Worm (Caenorhabditis elegans) whole organism, L2 larva: ENCODE data around the gene lips-7.
A peak's percentile ranks its signal among the peaks of the same experiment; 100 is the strongest.

Experiments used
- C34F6.9 ChIP-seq: fragments of 150-350 bp; optimal IDR thresholded peaks from 2 replicates; lab custom pipeline; 2014; ENCODE audit warnings: missing biosample characterization, missing genetic modification characterization
- F13H6.1 ChIP-seq: sonication (generic microtip); optimal IDR thresholded peaks from 2 replicates; lab custom pipeline; 2016; ENCODE audit warnings: missing genetic modification characterization, missing compliant biosample characterization
- R02D3.7 ChIP-seq: fragments of 150-350 bp; optimal IDR thresholded peaks from 2 replicates; lab custom pipeline; 2014; ENCODE audit warnings: missing biosample characterization, missing genetic modification characterization
- ZK546.5 ChIP-seq: sonication (generic microtip); optimal IDR thresholded peaks from 2 replicates; lab custom pipeline; 2017; ENCODE audit warnings: missing biosample characterization, missing genetic modification characterization
- alr-1 ChIP-seq: fragments of 150-350 bp; optimal IDR thresholded peaks from 2 replicates; lab custom pipeline; 2014; ENCODE audit warnings: missing biosample characterization, missing genetic modification characterization
- aly-2 ChIP-seq: fragments of 150-350 bp; optimal IDR thresholded peaks from 2 replicates; lab custom pipeline; 2014; ENCODE audit warnings: missing biosample characterization, missing genetic modification characterization
- ceh-16 ChIP-seq: fragments of 150-350 bp; optimal IDR thresholded peaks from 2 replicates; lab custom pipeline; 2014; ENCODE audit warnings: missing biosample characterization, missing genetic modification characterization
- ceh-82 ChIP-seq: fragments of 150-350 bp; optimal IDR thresholded peaks from 2 replicates; lab custom pipeline; 2014; ENCODE audit warnings: missing biosample characterization, missing genetic modification characterization
- crh-2 ChIP-seq: sonication (generic microtip); optimal IDR thresholded peaks from 2 replicates; lab custom pipeline; 2017; ENCODE audit warnings: missing biosample characterization, missing genetic modification characterization
- dmd-4 ChIP-seq: sonication (generic microtip); optimal IDR thresholded peaks from 2 replicates; lab custom pipeline; 2017; ENCODE audit warnings: missing biosample characterization, missing genetic modification characterization
- egl-27 ChIP-seq: sonication (generic microtip); optimal IDR thresholded peaks from 3 replicates; lab custom pipeline; 2017; ENCODE audit warnings: missing biosample characterization, missing genetic modification reagents, missing genetic modification characterization
- elt-1 ChIP-seq: fragments of 150-350 bp; optimal IDR thresholded peaks from 2 replicates; lab custom pipeline; 2014; ENCODE audit warnings: missing biosample characterization, missing genetic modification characterization
- elt-3 ChIP-seq: sonication (generic microtip); optimal IDR thresholded peaks from 2 replicates; lab custom pipeline; 2017; ENCODE audit warnings: missing biosample characterization, missing genetic modification characterization
- fos-1 ChIP-seq: fragments of 150-350 bp; optimal IDR thresholded peaks from 2 replicates; lab custom pipeline; 2014; ENCODE audit warnings: missing biosample characterization, missing genetic modification characterization
- gmeb-1 ChIP-seq: fragments of 150-350 bp; optimal IDR thresholded peaks from 2 replicates; lab custom pipeline; 2014; ENCODE audit warnings: missing biosample characterization, missing genetic modification characterization
- lin-13 ChIP-seq: fragments of 150-350 bp; optimal IDR thresholded peaks from 2 replicates; lab custom pipeline; 2014; ENCODE audit warnings: missing biosample characterization, missing genetic modification reagents, missing genetic modification characterization
- lin-39 ChIP-seq: fragments of 150-350 bp; optimal IDR thresholded peaks from 2 replicates; lab custom pipeline; 2014; ENCODE audit warnings: missing biosample characterization, missing genetic modification reagents, missing genetic modification characterization
- lsy-2 ChIP-seq, 2 experiments: fragments of 150-350 bp in 1 of 2; sonication (generic microtip) in 1 of 2; optimal IDR thresholded peaks; 2 replicates each; lab custom pipeline; 2014 to 2017; ENCODE audit warnings: missing biosample characterization in 2 of 2, missing genetic modification characterization in 2 of 2
- mab-5 ChIP-seq: fragments of 150-350 bp; optimal IDR thresholded peaks from 2 replicates; lab custom pipeline; 2014; ENCODE audit warnings: missing biosample characterization, missing genetic modification characterization
- mdl-1 ChIP-seq, 2 experiments: fragments of 150-350 bp in 1 of 2; sonication (generic microtip) in 1 of 2; optimal IDR thresholded peaks; 2 replicates each; lab custom pipeline; 2017; ENCODE audit warnings: missing biosample characterization in 2 of 2, missing genetic modification characterization in 2 of 2
- nhr-11 ChIP-seq: fragments of 150-350 bp; optimal IDR thresholded peaks from 2 replicates; lab custom pipeline; 2014; ENCODE audit warnings: missing biosample characterization, missing genetic modification characterization
- nhr-129 ChIP-seq: fragments of 150-350 bp; optimal IDR thresholded peaks from 2 replicates; lab custom pipeline; 2014; ENCODE audit warnings: missing biosample characterization, missing genetic modification characterization
- nhr-21 ChIP-seq: fragments of 150-350 bp; optimal IDR thresholded peaks from 2 replicates; lab custom pipeline; 2014; ENCODE audit warnings: missing biosample characterization, missing genetic modification characterization
- nhr-237 ChIP-seq: fragments of 150-350 bp; optimal IDR thresholded peaks from 2 replicates; lab custom pipeline; 2014; ENCODE audit warnings: missing biosample characterization, missing genetic modification characterization
- nhr-25 ChIP-seq: fragments of 150-350 bp; sonication (generic microtip); optimal IDR thresholded peaks from 3 replicates; lab custom pipeline; 2014; ENCODE audit warnings: missing biosample characterization, missing genetic modification characterization
- nhr-6 ChIP-seq: fragments of 150-350 bp; optimal IDR thresholded peaks from 2 replicates; lab custom pipeline; 2014; ENCODE audit warnings: missing biosample characterization, missing genetic modification characterization
- nhr-77 ChIP-seq: fragments of 150-350 bp; optimal IDR thresholded peaks from 2 replicates; lab custom pipeline; 2014; ENCODE audit warnings: missing biosample characterization, missing genetic modification characterization
- peb-1 ChIP-seq: fragments of 150-350 bp; optimal IDR thresholded peaks from 2 replicates; lab custom pipeline; 2014; ENCODE audit warnings: missing biosample characterization, missing genetic modification characterization
- sem-4 ChIP-seq: fragments of 150-350 bp; optimal IDR thresholded peaks from 2 replicates; lab custom pipeline; 2014; ENCODE audit warnings: missing biosample characterization, missing genetic modification reagents, missing genetic modification characterization
- skn-1 ChIP-seq: sonication (generic microtip); optimal IDR thresholded peaks from 2 replicates; lab custom pipeline; 2017; ENCODE audit warnings: missing biosample characterization, missing genetic modification characterization
- sma-3 ChIP-seq: sonication (generic microtip); optimal IDR thresholded peaks from 2 replicates; lab custom pipeline; 2016; ENCODE audit warnings: missing genetic modification reagents, missing genetic modification characterization, missing compliant biosample characterization
- sma-9 ChIP-seq, 2 experiments: fragments of 150-350 bp in 1 of 2; sonication (generic microtip) in 1 of 2; optimal IDR thresholded peaks; 2 replicates each; lab custom pipeline; 2014 to 2016; ENCODE audit warnings: missing genetic modification characterization in 2 of 2, mild to moderate bottlenecking in 1 of 2, missing biosample characterization in 1 of 2, missing compliant biosample characterization in 1 of 2, missing genetic modification reagents in 1 of 2, moderate library complexity in 1 of 2
- snpc-4 ChIP-seq: fragments of 150-350 bp; optimal IDR thresholded peaks from 2 replicates; lab custom pipeline; 2014; ENCODE audit warnings: missing biosample characterization, missing genetic modification characterization
- unc-39 ChIP-seq: fragments of 150-350 bp; optimal IDR thresholded peaks from 2 replicates; lab custom pipeline; 2014; ENCODE audit warnings: missing biosample characterization, missing genetic modification characterization
- unc-55 ChIP-seq: fragments of 150-350 bp; sonication (generic microtip); optimal IDR thresholded peaks from 3 replicates; lab custom pipeline; 2014; ENCODE audit warnings: missing biosample characterization, missing genetic modification reagents, missing genetic modification characterization
- unc-62 ChIP-seq: fragments of 150-350 bp; optimal IDR thresholded peaks from 2 replicates; lab custom pipeline; 2014; ENCODE audit warnings: missing biosample characterization, missing genetic modification reagents, missing genetic modification characterization
- zag-1 ChIP-seq: fragments of 150-350 bp; optimal IDR thresholded peaks from 2 replicates; lab custom pipeline; 2014; ENCODE audit warnings: missing biosample characterization, missing genetic modification characterization
- ztf-1 ChIP-seq: fragments of 200-800 bp; sonication (Bioruptor generic); conservative IDR thresholded peaks from 2 replicates; pipeline ENCODE4 v1.3.6; 2022; ENCODE audit warnings: missing genetic modification characterization, missing compliant biosample characterization
- ztf-11 ChIP-seq: sonication (generic microtip); optimal IDR thresholded peaks from 2 replicates; lab custom pipeline; 2017; ENCODE audit warnings: missing biosample characterization, missing genetic modification characterization
- ztf-4 ChIP-seq: fragments of 150-350 bp; optimal IDR thresholded peaks from 2 replicates; lab custom pipeline; 2014; ENCODE audit warnings: missing biosample characterization, missing genetic modification characterization

Gene lips-7

DNA sequence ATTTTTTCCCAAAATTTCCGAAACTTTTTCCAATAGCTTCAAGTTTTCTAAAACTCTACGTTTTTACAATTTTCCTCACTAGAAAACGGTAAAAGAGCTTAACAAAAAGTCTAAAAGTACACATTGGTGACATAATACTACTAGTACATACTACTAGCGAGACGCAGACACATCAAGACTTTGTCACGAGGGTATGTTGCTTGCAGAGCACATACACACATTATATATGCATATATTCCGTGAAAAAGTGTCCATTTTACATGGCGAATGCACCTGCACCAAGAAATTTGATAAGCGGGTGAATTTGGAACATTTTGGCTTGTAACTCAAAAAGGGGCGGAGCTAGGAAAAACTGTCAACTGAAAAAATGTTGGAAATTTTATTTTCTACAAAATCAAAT, 49.7 kb downstream of the lips-7 start:
- TF ChIP-seq egl-27 (peak; percentile 49), gmeb-1 (tag; lab: Kevin White, UChicago) (peak; percentile 32), unc-62 (no peak), unc-55 (GFP tag; lab: Kevin White, UChicago) (peak; percentile 79), elt-1 (tag; lab: Kevin White, UChicago) (no peak), nhr-11 (no peak), mdl-1 (tag; optimal IDR thresholded peaks at IDR 0.05; lab: Kevin White, UChicago) (peak; percentile 10 to 67), nhr-129 (tag; lab: Kevin White, UChicago) (peak; percentile 74), lin-39 (no peak), ZK546.5 (tag; lab: Kevin White, UChicago) (no peak), ztf-4 (tag; lab: Kevin White, UChicago) (no peak), ztf-11 (tag; lab: Kevin White, UChicago) (no peak), C34F6.9 (peak; percentile 70), lin-13 (GFP tag; lab: Kevin White, UChicago) (no peak), lsy-2 (tag; optimal IDR thresholded peaks at IDR 0.05; lab: Kevin White, UChicago) (peak in 1 of 2 experiments; percentile 65), sma-9 (GFP tag; optimal IDR thresholded peaks at IDR 0.05; lab: Kevin White, UChicago) (peak; percentile 78), sma-9 (tag; optimal IDR thresholded peaks at IDR 0.05; lab: Kevin White, UChicago) (no peak), alr-1 (tag; lab: Kevin White, UChicago) (no peak), ztf-1 (GFP tag; lab: Robert Waterston, UW) (no peak), elt-3 (no peak), snpc-4 (no peak), mab-5 (tag; lab: Kevin White, UChicago) (peak; percentile 21), nhr-77 (no peak), crh-2 (tag; lab: Kevin White, UChicago) (peak; percentile 58), R02D3.7 (tag; lab: Kevin White, UChicago) (no peak)

- TF ChIP-seq ceh-82 (tag; lab: Kevin White, UChicago), result no peak
Measured at ce11 chrII:602020-602419, 50.4 kb downstream of the lips-7 start, which contains the start of gene nhl-3. Gene nhl-3 (minus strand): TSS chrII:602120.

ce11 chrII:602969-603368, 51.3 kb downstream of the lips-7 start:
- TF ChIP-seq sma-3 (GFP tag; lab: Kevin White, UChicago) (no peak), ceh-82 (tag; lab: Kevin White, UChicago) (no peak), mab-5 (tag; lab: Kevin White, UChicago) (peak; percentile 79), fos-1 (tag; lab: Kevin White, UChicago) (peak; percentile 37), aly-2 (no peak), unc-39 (tag; lab: Kevin White, UChicago) (no peak), mdl-1 (tag; optimal IDR thresholded peaks at IDR 0.05; lab: Kevin White, UChicago) (peak in 1 of 2 experiments; percentile 66), ztf-11 (tag; lab: Kevin White, UChicago) (no peak), sem-4 (tag; lab: Kevin White, UChicago) (peak; percentile 69), nhr-129 (tag; lab: Kevin White, UChicago) (peak; percentile 84), crh-2 (tag; lab: Kevin White, UChicago) (peak; percentile 42), C34F6.9 (peak; percentile 92), unc-55 (GFP tag; lab: Kevin White, UChicago) (peak; percentile 84), zag-1 (tag; lab: Kevin White, UChicago) (no peak), nhr-237 (tag; lab: Kevin White, UChicago) (no peak), dmd-4 (no peak), ztf-4 (tag; lab: Kevin White, UChicago) (no peak), gmeb-1 (tag; lab: Kevin White, UChicago) (peak; percentile 43), lsy-2 (tag; optimal IDR thresholded peaks at IDR 0.05; lab: Kevin White, UChicago) (peak in 1 of 2 experiments; percentile 77), nhr-25 (tag; lab: Kevin White, UChicago) (peak; percentile 48), lin-13 (GFP tag; lab: Kevin White, UChicago) (peak; percentile 45), peb-1 (no peak), snpc-4 (peak; percentile 84), lin-39 (peak; percentile 62), nhr-6 (tag; lab: Kevin White, UChicago) (no peak), nhr-21 (tag; lab: Kevin White, UChicago) (no peak), skn-1 (no peak), nhr-11 (no peak), ceh-16 (tag; lab: Kevin White, UChicago) (no peak), sma-9 (GFP tag; optimal IDR thresholded peaks at IDR 0.05; lab: Kevin White, UChicago) (peak; percentile 54), sma-9 (tag; optimal IDR thresholded peaks at IDR 0.05; lab: Kevin White, UChicago) (no peak), F13H6.1 (peak; percentile 28)
